Worm (Caenorhabditis elegans): ENCODE data around the gene ZC262.7.
A peak's percentile ranks its signal among the peaks of the same experiment; 100 is the strongest.

- TF ChIP-seq dpl-1 (GFP tag; optimal IDR thresholded peaks at IDR 0.05): peak in 1 of 3 experiments; percentile 17
- TF ChIP-seq aly-2 (tag; optimal IDR thresholded peaks at IDR 0.05): no peak
- TF ChIP-seq unc-62 (GFP tag; optimal IDR thresholded peaks at IDR 0.05): no peak
- no peak for TF ChIP-seq fos-1 (tag; optimal IDR thresholded peaks at IDR 0.05)
- TF ChIP-seq ceh-90 (tag; optimal IDR thresholded peaks at IDR 0.05): no peak
- no peak for TF ChIP-seq jun-1 (tag; optimal IDR thresholded peaks at IDR 0.05)
- no peak for TF ChIP-seq unc-86 (tag; optimal IDR thresholded peaks at IDR 0.05)
- no peak for TF ChIP-seq snpc-4 (tag; optimal IDR thresholded peaks at IDR 0.05)
These were observed 26.7 kb upstream of the ZC262.7 start for ce11 chrIII:8370846-8371257.

All from whole organism, L1 larva.